Fruit fly (Drosophila melanogaster) whole organism, embryonic: ENCODE results near the gene CG7728.

Experiments
- Aef1 ChIP-seq: fragments of 200-800 bp; sonication (Bioruptor generic); IDR thresholded peaks from 3 replicates; pipeline ENCODE4 v1.3.6; 2022; ENCODE audit warnings: missing biosample characterization, missing genetic modification characterization
- CG10959 ChIP-seq: fragments of 200-800 bp; sonication (Bioruptor generic); IDR thresholded peaks from 2 replicates; pipeline ENCODE4 v1.3.6; 2022; ENCODE audit warnings: missing biosample characterization, missing genetic modification characterization
- CG12744 ChIP-seq: fragments of 200-800 bp; sonication (Bioruptor generic); optimal IDR thresholded peaks from 2 replicates; lab custom pipeline; 2016; ENCODE audit warnings: missing biosample characterization, missing genetic modification characterization
- CG14667 ChIP-seq: fragments of 200-800 bp; sonication (Bioruptor generic); IDR thresholded peaks from 2 replicates; pipeline ENCODE4 v1.3.6; 2022; ENCODE audit warnings: missing biosample characterization, missing genetic modification characterization
- CG15696 ChIP-seq: fragments of 200-800 bp; sonication (Bioruptor generic); optimal IDR thresholded peaks from 2 replicates; lab custom pipeline; 2019; ENCODE audit warnings: missing biosample characterization, mild to moderate bottlenecking, missing genetic modification characterization, moderate library complexity
- CG17612 ChIP-seq: fragments of 200-800 bp; sonication (Bioruptor generic); IDR thresholded peaks from 2 replicates; pipeline ENCODE4 v1.3.6; 2022; ENCODE audit warnings: missing biosample characterization, missing genetic modification characterization
- CG1832 ChIP-seq: fragments of 200-800 bp; sonication (Bioruptor generic); optimal IDR thresholded peaks from 2 replicates; lab custom pipeline; 2017; ENCODE audit warnings: missing biosample characterization, mild to moderate bottlenecking, missing genetic modification characterization, inconsistent platforms
- CG18476 ChIP-seq: fragments of 200-800 bp; sonication (Bioruptor generic); optimal IDR thresholded peaks from 2 replicates; lab custom pipeline; 2016; ENCODE audit warnings: missing biosample characterization, mild to moderate bottlenecking, missing genetic modification characterization
- CG30020 ChIP-seq: fragments of 200-800 bp; optimal IDR thresholded peaks from 2 replicates; lab custom pipeline; 2019; ENCODE audit warnings: missing biosample characterization, mild to moderate bottlenecking, missing genetic modification characterization, moderate library complexity
- CG30403 ChIP-seq: fragments of 200-800 bp; sonication (Bioruptor generic); optimal IDR thresholded peaks from 3 replicates; lab custom pipeline; 2016; ENCODE audit warnings: missing biosample characterization, missing genetic modification characterization
- CG33213 ChIP-seq: fragments of 200-800 bp; sonication (Bioruptor generic); optimal IDR thresholded peaks from 3 replicates; lab custom pipeline; 2016; ENCODE audit warnings: missing biosample characterization, missing genetic modification characterization
- CG3726 ChIP-seq: fragments of 200-800 bp; sonication (Bioruptor generic); IDR thresholded peaks from 3 replicates; pipeline ENCODE4, ENCODE4 v1.3.6; 2022; ENCODE audit warnings: missing biosample characterization, missing genetic modification characterization
- CG4282 ChIP-seq: fragments of 200-800 bp; sonication (Bioruptor generic); optimal IDR thresholded peaks from 2 replicates; lab custom pipeline; 2016; ENCODE audit warnings: missing biosample characterization, missing genetic modification characterization
- CG5180 ChIP-seq: fragments of 200-800 bp; sonication (Bioruptor generic); optimal IDR thresholded peaks from 3 replicates; lab custom pipeline; 2017; ENCODE audit warnings: missing biosample characterization, missing genetic modification characterization, mild to moderate bottlenecking, moderate library complexity, missing genetic modification reagents
- CG7987 ChIP-seq: fragments of 200-800 bp; sonication (Bioruptor generic); optimal IDR thresholded peaks from 2 replicates; lab custom pipeline; 2018; ENCODE audit warnings: missing biosample characterization, mild to moderate bottlenecking, missing genetic modification characterization, moderate library complexity
- CG9727 ChIP-seq: fragments of 200-800 bp; sonication (Bioruptor generic); optimal IDR thresholded peaks from 3 replicates; lab custom pipeline; 2017; ENCODE audit warnings: missing biosample characterization, mild to moderate bottlenecking, missing genetic modification characterization
- Deaf1 ChIP-seq: fragments of 200-800 bp; optimal IDR thresholded peaks from 3 replicates; lab custom pipeline; 2019; ENCODE audit warnings: missing biosample characterization, mild to moderate bottlenecking, missing genetic modification characterization, moderate library complexity
- Doc3 ChIP-seq: fragments of 200-800 bp; sonication (Bioruptor generic); IDR thresholded peaks from 3 replicates; pipeline ENCODE4 v1.3.6; 2022; ENCODE audit warnings: missing biosample characterization, missing genetic modification characterization; ENCODE audit not compliant: partially characterized antibody
- E2f2 ChIP-seq: fragments of 200-800 bp; sonication (Bioruptor generic); IDR thresholded peaks from 2 replicates; pipeline ENCODE4 v1.3.6; 2022; ENCODE audit warnings: missing biosample characterization, missing genetic modification characterization
- Fer3 ChIP-seq: fragments of 200-800 bp; sonication (Bioruptor generic); optimal IDR thresholded peaks from 2 replicates; lab custom pipeline; 2018; ENCODE audit warnings: missing biosample characterization, mild to moderate bottlenecking, missing genetic modification characterization, moderate library complexity
- GATAe ChIP-seq: fragments of 200-800 bp; sonication (Bioruptor generic); conservative IDR thresholded peaks from 2 replicates; pipeline ENCODE4 v1.3.6; 2022; ENCODE audit warnings: missing biosample characterization, missing genetic modification characterization
- Hand ChIP-seq: fragments of 200-800 bp; sonication (Bioruptor generic); optimal IDR thresholded peaks from 2 replicates; lab custom pipeline; 2017; ENCODE audit warnings: mild to moderate bottlenecking, missing biosample characterization, missing genetic modification reagents, missing genetic modification characterization
- Hey ChIP-seq: fragments of 200-800 bp; sonication (Bioruptor generic); optimal IDR thresholded peaks from 3 replicates; lab custom pipeline; 2018; ENCODE audit warnings: missing biosample characterization, mild to moderate bottlenecking, missing genetic modification characterization
- Hmr ChIP-seq: fragments of 200-800 bp; sonication (Bioruptor generic); optimal IDR thresholded peaks from 3 replicates; lab custom pipeline; 2017; ENCODE audit warnings: mild to moderate bottlenecking, missing biosample characterization, missing genetic modification reagents, missing genetic modification characterization
- Hr39 ChIP-seq: fragments of >200 bp; optimal IDR thresholded peaks from 2 replicates; lab custom pipeline; 2017
- Hr78 ChIP-seq, 2 experiments: fragments of 200-800 bp in 1 of 2; fragments of >200 bp in 1 of 2; sonication (Bioruptor generic) in 1 of 2; optimal IDR thresholded peaks; 2 replicates each; lab custom pipeline; 2017 to 2019; ENCODE audit warnings: missing biosample characterization in 2 of 2, missing genetic modification characterization in 2 of 2, mild to moderate bottlenecking in 1 of 2, moderate library complexity in 1 of 2
- Hsf ChIP-seq: fragments of 200-800 bp; sonication (Bioruptor generic); optimal IDR thresholded peaks from 3 replicates; lab custom pipeline; 2016; ENCODE audit warnings: missing biosample characterization, missing genetic modification characterization
- Kr ChIP-seq: fragments of 200-800 bp; sonication (Bioruptor generic); optimal IDR thresholded peaks from 2 replicates; lab custom pipeline; 2017; ENCODE audit warnings: missing biosample characterization, mild to moderate bottlenecking, missing genetic modification characterization
- Med ChIP-seq: fragments of 200-800 bp; sonication (Bioruptor generic); peaks from one replicate; lab custom pipeline; 2016; ENCODE audit warnings: missing biosample characterization, missing genetic modification characterization, mild to moderate bottlenecking, inconsistent platforms, moderate library complexity
- Mrtf ChIP-seq: fragments of 200-800 bp; sonication (Bioruptor generic); IDR thresholded peaks from 3 replicates; pipeline ENCODE4 v1.3.6; 2022; ENCODE audit warnings: missing biosample characterization, missing genetic modification characterization
- Nf-YA ChIP-seq: fragments of 200-800 bp; sonication (Bioruptor generic); IDR thresholded peaks from 2 replicates; pipeline ENCODE4 v1.3.6; 2022; ENCODE audit warnings: missing biosample characterization, missing genetic modification characterization
- Pdp1 ChIP-seq, 2 experiments: fragments of 200-800 bp; sonication (Bioruptor generic); optimal IDR thresholded peaks; 3 replicates each; lab custom pipeline; 2016; ENCODE audit warnings: missing biosample characterization in 2 of 2, missing genetic modification characterization in 2 of 2, mild to moderate bottlenecking in 1 of 2, moderate library complexity in 1 of 2
- ac ChIP-seq: fragments of 200-800 bp; sonication (Bioruptor generic); optimal IDR thresholded peaks from 3 replicates; lab custom pipeline; 2017; ENCODE audit warnings: missing biosample characterization, mild to moderate bottlenecking, missing genetic modification characterization
- bbx ChIP-seq: fragments of 200-800 bp; sonication (Bioruptor generic); IDR thresholded peaks from 2 replicates; pipeline ENCODE4 v1.3.6; 2022; ENCODE audit warnings: missing biosample characterization, missing genetic modification characterization; ENCODE audit not compliant: partially characterized antibody
- chinmo ChIP-seq: fragments of 200-800 bp; sonication (Bioruptor generic); IDR thresholded peaks from 4 replicates; pipeline ENCODE4 v1.3.6; 2022; ENCODE audit warnings: missing biosample characterization, missing genetic modification characterization; ENCODE audit not compliant: partially characterized antibody
- ci ChIP-seq: fragments of 200-800 bp; sonication (Bioruptor generic); IDR thresholded peaks from 3 replicates; pipeline ENCODE4 v1.3.6; 2022; ENCODE audit warnings: missing biosample characterization, missing genetic modification characterization
- dpn ChIP-seq, 2 experiments: fragments of 200-800 bp; sonication (Bioruptor generic); optimal IDR thresholded peaks; 3 replicates each; lab custom pipeline; 2016; ENCODE audit warnings: missing biosample characterization in 2 of 2, missing genetic modification characterization in 2 of 2
- ewg ChIP-seq: fragments of 200-800 bp; sonication (Bioruptor generic); optimal IDR thresholded peaks from 3 replicates; lab custom pipeline; 2017; ENCODE audit warnings: mild to moderate bottlenecking, missing biosample characterization, missing genetic modification reagents, missing genetic modification characterization
- exex ChIP-seq: fragments of 200-800 bp; sonication (Bioruptor generic); optimal IDR thresholded peaks from 4 replicates; lab custom pipeline; 2018; ENCODE audit warnings: missing biosample characterization, mild to moderate bottlenecking, missing genetic modification characterization, moderate library complexity
- fd3F ChIP-seq: fragments of 200-800 bp; sonication (Bioruptor generic); optimal IDR thresholded peaks from 2 replicates; lab custom pipeline; 2018; ENCODE audit warnings: missing biosample characterization, mild to moderate bottlenecking, missing genetic modification characterization, moderate library complexity
- jing ChIP-seq: fragments of 200-800 bp; sonication (Bioruptor generic); optimal IDR thresholded peaks from 2 replicates; lab custom pipeline; 2018; ENCODE audit warnings: missing biosample characterization, mild to moderate bottlenecking, missing genetic modification characterization
- kah ChIP-seq: fragments of 200-800 bp; sonication (Bioruptor generic); optimal IDR thresholded peaks from 2 replicates; lab custom pipeline; 2018; ENCODE audit warnings: missing biosample characterization, mild to moderate bottlenecking, missing genetic modification characterization
- lmd ChIP-seq: fragments of 200-800 bp; sonication (Bioruptor generic); IDR thresholded peaks from 2 replicates; pipeline ENCODE4 v1.3.6; 2022; ENCODE audit warnings: missing biosample characterization, missing genetic modification characterization
- lola ChIP-seq, 3 experiments: fragments of >200 bp in 2 of 3; fragments of 200-800 bp in 1 of 3; sonication (Bioruptor generic) in 1 of 3; optimal IDR thresholded peaks; 2 replicates each; lab custom pipeline; 2017 to 2019; ENCODE audit warnings: missing biosample characterization in 3 of 3, missing genetic modification characterization in 3 of 3, mild to moderate bottlenecking in 1 of 3, moderate library complexity in 1 of 3
- phol ChIP-seq: fragments of 200-800 bp; sonication (Bioruptor generic); optimal IDR thresholded peaks from 3 replicates; lab custom pipeline; 2018; ENCODE audit warnings: missing biosample characterization, mild to moderate bottlenecking, missing genetic modification characterization, moderate library complexity
- pita ChIP-seq: fragments of 200-800 bp; sonication (Bioruptor generic); optimal IDR thresholded peaks from 2 replicates; lab custom pipeline; 2017; ENCODE audit warnings: missing biosample characterization, mild to moderate bottlenecking, missing genetic modification characterization
- tio ChIP-seq: fragments of 200-800 bp; sonication (Bioruptor generic); optimal IDR thresholded peaks from 2 replicates; lab custom pipeline; 2017; ENCODE audit warnings: missing biosample characterization, missing genetic modification characterization, inconsistent platforms
- vnd ChIP-seq: fragments of 200-800 bp; sonication (Bioruptor generic); IDR thresholded peaks from 3 replicates; pipeline ENCODE4 v1.3.6; 2022; ENCODE audit warnings: missing biosample characterization, missing genetic modification characterization; ENCODE audit not compliant: partially characterized antibody
- vvl ChIP-seq: fragments of 200-800 bp; sonication (Bioruptor generic); IDR thresholded peaks from 2 replicates; pipeline ENCODE4 v1.3.6; 2022; ENCODE audit warnings: missing biosample characterization, missing genetic modification characterization
- zfh1 ChIP-seq: fragments of 200-800 bp; sonication (Bioruptor generic); IDR thresholded peaks from 3 replicates; pipeline ENCODE4 v1.3.6; 2022; ENCODE audit warnings: missing biosample characterization, missing genetic modification characterization

CG7728 gene

dm6 chr3L:16981114-16981648 lies 35.2 kb upstream of the CG7728 start (continued):
- TF ChIP-seq Hey (tag; lab: Kevin White, UChicago) (peak; percentile 39), GATAe (GFP tag; lab: Robert Waterston, UW) (peak; percentile 99), dpn (GFP tag; optimal IDR thresholded peaks at IDR 0.05; lab: Kevin White, UChicago) (no peak), lola (GFP tag; optimal IDR thresholded peaks at IDR 0.05; lab: Kevin White, UChicago) (no peak), Hmr (peak; percentile 34), CG30403 (GFP tag; lab: Kevin White, UChicago) (no peak), Hsf (GFP tag; lab: Kevin White, UChicago) (no peak), Doc3 (GFP tag; lab: Robert Waterston, UW) (0 out of 3 replicates have a peak, but pooled peaks have one; percentile 26), Kr (GFP tag; lab: Kevin White, UChicago) (no peak), Hand (GFP tag; lab: Kevin White, UChicago) (no peak), fd3F (no peak), tio (GFP tag; lab: Kevin White, UChicago) (no peak), ci (peak; percentile 46; the same call in 1 of the 3 replicates), ewg (GFP tag; lab: Kevin White, UChicago) (no peak), CG10959 (GFP tag; lab: Robert Waterston, UW) (no peak), exex (tag; lab: Kevin White, UChicago) (peak; percentile 53), Nf-YA (GFP tag; lab: Robert Waterston, UW) (no peak), zfh1 (GFP tag; lab: Robert Waterston, UW) (0 out of 3 replicates have a peak, but pooled peaks have one; percentile 15), chinmo (0 out of 4 replicates have a peak, but pooled peaks have one; percentile 39), CG15696 (tag; lab: Kevin White, UChicago) (no peak), vvl (GFP tag; lab: Robert Waterston, UW) (no peak), pita (no peak), bbx (GFP tag; lab: Robert Waterston, UW) (no peak), Hr39 (lab: Kevin White, UChicago) (no peak), vnd (GFP tag; lab: Robert Waterston, UW) (peak; percentile 26; the same call in 1 of the 3 replicates), ac (no peak), Deaf1 (tag; lab: Kevin White, UChicago) (peak; percentile 39), kah (GFP tag; lab: Kevin White, UChicago) (no peak), jing (no peak)
- TF ChIP-seq, all 482 proteins: peak for 41

dm6 chr3L:16984042-16984441 lies 32.3 kb upstream of the CG7728 start:
- no peak for TF ChIP-seq CG18476 (GFP tag; lab: Kevin White, UChicago)
- no peak for TF ChIP-seq Mrtf (GFP tag; lab: Robert Waterston, UW)
- no peak for TF ChIP-seq Aef1 (GFP tag; lab: Robert Waterston, UW)
- TF ChIP-seq E2f2 (GFP tag; lab: Robert Waterston, UW), result no peak
- no peak for TF ChIP-seq CG14667 (GFP tag; lab: Robert Waterston, UW)
- peak in 1 of 2 experiments; percentile 72 for TF ChIP-seq Pdp1 (GFP tag; optimal IDR thresholded peaks at IDR 0.05; lab: Kevin White, UChicago)
- no peak for TF ChIP-seq CG17612 (GFP tag; lab: Robert Waterston, UW)
- no peak for TF ChIP-seq CG5180
- TF ChIP-seq Hr78 (GFP tag; optimal IDR thresholded peaks at IDR 0.05; lab: Kevin White, UChicago), result no peak
- TF ChIP-seq Fer3, result no peak
- no peak for TF ChIP-seq phol (tag; lab: Kevin White, UChicago)
- TF ChIP-seq lmd (GFP tag; lab: Robert Waterston, UW), result no peak
- TF ChIP-seq CG3726 (GFP tag; lab: Robert Waterston, UW), result no peak
- TF ChIP-seq CG30020 (tag; lab: Kevin White, UChicago), result no peak
- no peak for TF ChIP-seq CG1832 (GFP tag; lab: Kevin White, UChicago)
- TF ChIP-seq CG33213 (GFP tag; lab: Kevin White, UChicago), result no peak
- no peak for TF ChIP-seq CG4282 (GFP tag; lab: Kevin White, UChicago)
- TF ChIP-seq CG7987 (GFP tag; lab: Kevin White, UChicago), result no peak
- no peak for TF ChIP-seq CG15696 (tag; lab: Kevin White, UChicago)
- peak; percentile 28 for TF ChIP-seq Med (GFP tag; lab: Kevin White, UChicago)
- no peak for TF ChIP-seq CG12744
- TF ChIP-seq CG9727 (GFP tag; lab: Kevin White, UChicago), result no peak
